Fruit fly (Drosophila melanogaster): ENCODE results near the gene CG45066.

dm6 chr3L:3127544-3127943 lies 16.5 kb upstream of the CG45066 start, which contains the start of gene promL:
- TF ChIP-seq pan (optimal IDR thresholded peaks at IDR 0.05) (no peak), CG8478 (optimal IDR thresholded peaks at IDR 0.05) (no peak), psq (optimal IDR thresholded peaks at IDR 0.05) (no peak), usp (GFP tag; optimal IDR thresholded peaks at IDR 0.05) (no peak), Dll (optimal IDR thresholded peaks at IDR 0.05) (no peak)
